Fruit fly (Drosophila melanogaster): ENCODE measurements around the gene Adi1.
A peak's percentile ranks its signal among the peaks of the same experiment; 100 is the strongest.

Gene Adi1

DNA sequence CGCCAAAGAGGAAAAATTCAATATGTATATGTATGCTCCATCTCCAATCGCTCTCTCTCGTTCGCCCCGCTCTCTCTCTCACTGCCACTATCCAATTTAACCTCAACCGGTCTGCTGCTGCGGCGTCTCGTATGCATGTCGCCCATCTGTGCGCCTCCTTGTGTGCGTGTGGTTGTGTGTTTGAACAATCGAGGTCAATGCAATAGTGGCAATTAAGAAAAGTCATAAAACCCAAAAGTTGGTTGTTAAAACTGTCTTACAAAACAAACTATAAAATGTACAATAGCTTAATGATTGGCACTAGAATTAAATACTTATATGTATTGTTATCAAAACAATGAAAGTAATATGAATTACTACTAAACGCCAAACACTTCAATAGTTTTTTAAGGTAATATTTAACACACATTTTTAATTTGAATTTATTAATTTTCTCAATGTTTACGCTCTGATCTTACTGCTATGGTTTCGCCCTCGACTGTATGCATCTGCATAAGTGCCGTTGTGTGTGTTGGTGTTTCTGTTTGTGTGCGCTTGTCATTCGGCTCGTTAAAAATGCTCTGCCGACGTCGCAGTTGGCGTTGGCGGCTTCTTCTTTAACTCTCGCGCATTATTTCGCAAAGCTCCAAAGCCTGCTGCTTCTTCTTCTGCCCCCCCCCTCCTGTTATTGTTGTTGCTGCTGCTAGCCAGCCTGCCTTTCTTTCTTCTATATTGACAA is 2.4 kb downstream of the Adi1 start (continued):
- TF ChIP-seq ftz-f1 (GFP tag; optimal IDR thresholded peaks at IDR 0.05) (peak; percentile 43), CG2199 (GFP tag; IDR thresholded peaks at IDR 0.05) (peak; percentile 41; the same call in 2 of the 3 replicates), inv (GFP tag; IDR thresholded peaks at IDR 0.05; ENCODE audit: partially characterized antibody) (no peak), Stat92E (GFP tag; optimal IDR thresholded peaks at IDR 0.05) (peak in 2 of 3 experiments; percentile 73 to 98), HmgZ (tag; optimal IDR thresholded peaks at IDR 0.05) (peak; percentile 97), CG17802 (tag; optimal IDR thresholded peaks at IDR 0.05) (peak; percentile 76), dimm (GFP tag; IDR thresholded peaks at IDR 0.05) (peak; percentile 70), CG3281 (GFP tag; optimal IDR thresholded peaks at IDR 0.05) (peak; percentile 97), CG10959 (GFP tag; IDR thresholded peaks at IDR 0.05) (peak; percentile 77), MTF-1 (GFP tag; optimal IDR thresholded peaks at IDR 0.05; ENCODE audit: borderline replicate concordance) (peak; percentile 83), Lhr (GFP tag; optimal IDR thresholded peaks at IDR 0.05) (peak; percentile 96), bsh (GFP tag; optimal IDR thresholded peaks at IDR 0.05) (peak; percentile 96 to 97), Fer3 (tag; optimal IDR thresholded peaks at IDR 0.05) (peak; percentile 95), wdn (GFP tag; IDR thresholded peaks at IDR 0.05) (peak; percentile 57; the same call in 1 of the 2 replicates), B-H2 (GFP tag; optimal IDR thresholded peaks at IDR 0.05) (peak; percentile 78), odd (GFP tag; optimal IDR thresholded peaks at IDR 0.05) (peak; percentile 99), yki (optimal IDR thresholded peaks at IDR 0.05) (peak; percentile 58), gsb (GFP tag; IDR thresholded peaks at IDR 0.05) (peak; percentile 81), BtbVII (GFP tag; optimal IDR thresholded peaks at IDR 0.05) (peak; percentile 95), Nf-YC (tag; optimal IDR thresholded peaks at IDR 0.05) (peak; percentile 93), zen (tag; optimal IDR thresholded peaks at IDR 0.05) (peak; percentile 98), lbe (GFP tag; optimal IDR thresholded peaks at IDR 0.05) (peak; percentile 95), D (optimal IDR thresholded peaks at IDR 0.05) (no peak), D (GFP tag; optimal IDR thresholded peaks at IDR 0.05) (peak; percentile 98), exex (tag; optimal IDR thresholded peaks at IDR 0.05) (peak; percentile 88), CG4820 (GFP tag; optimal IDR thresholded peaks at IDR 0.05) (peak; percentile 94), bab2 (GFP tag; optimal IDR thresholded peaks at IDR 0.05) (peak; percentile 89), ranshi (GFP tag; IDR thresholded peaks at IDR 0.05) (peak; percentile 81), ERR (GFP tag; optimal IDR thresholded peaks at IDR 0.05) (peak; percentile 50), CG18619 (GFP tag; optimal IDR thresholded peaks at IDR 0.05) (peak; percentile 98), grau (tag; optimal IDR thresholded peaks at IDR 0.05) (peak; percentile 97), ara (GFP tag; IDR thresholded peaks at IDR 0.05) (peak; percentile 90), CG31224 (GFP tag; IDR thresholded peaks at IDR 0.05) (peak; percentile 84), CrebB (tag; optimal IDR thresholded peaks at IDR 0.05) (peak; percentile 96), Asciz (GFP tag; optimal IDR thresholded peaks at IDR 0.05) (peak; percentile 98), CG18262 (tag; optimal IDR thresholded peaks at IDR 0.05) (peak; percentile 100), Doc3 (GFP tag; IDR thresholded peaks at IDR 0.05; ENCODE audit: partially characterized antibody) (no peak), Bdp1 (GFP tag; optimal IDR thresholded peaks at IDR 0.05) (peak; percentile 72), amos (GFP tag; IDR thresholded peaks at IDR 0.05; ENCODE audit: partially characterized antibody) (no peak), Hr51 (GFP tag; optimal IDR thresholded peaks at IDR 0.05) (peak; percentile 93 to 99), Mes4 (GFP tag; optimal IDR thresholded peaks at IDR 0.05) (peak; percentile 84), gce (GFP tag; IDR thresholded peaks at IDR 0.05) (peak; percentile 89), gro (GFP tag; optimal IDR thresholded peaks at IDR 0.05) (peak; percentile 81), sima (GFP tag; optimal IDR thresholded peaks at IDR 0.05) (peak; percentile 56), gt (GFP tag; IDR thresholded peaks at IDR 0.05) (peak; percentile 59; the same call in 1 of the 2 replicates), grn (GFP tag; optimal IDR thresholded peaks at IDR 0.05) (peak; percentile 63), crol (GFP tag; IDR thresholded peaks at IDR 0.05) (peak; percentile 15; the same call in 1 of the 2 replicates), CG1792 (GFP tag; optimal IDR thresholded peaks at IDR 0.05) (peak; percentile 73), gem (tag; optimal IDR thresholded peaks at IDR 0.05) (peak; percentile 99)
